Fruit fly (Drosophila melanogaster): ENCODE data around the gene c11.1.

The c11.1 gene

dm6 chrX:9232199-9232598 lies 50.7 kb downstream of the c11.1 start, which contains the start of gene CG12121 (continued):
- TF ChIP-seq Bteb2 (GFP tag; optimal IDR thresholded peaks at IDR 0.05) (no peak), Dref (GFP tag; IDR thresholded peaks at IDR 0.05) (peak; percentile 87), Mrtf (GFP tag; IDR thresholded peaks at IDR 0.05) (no peak), dmrt11E (tag; optimal IDR thresholded peaks at IDR 0.05) (no peak), so (GFP tag; IDR thresholded peaks at IDR 0.05) (no peak), pfk (GFP tag; optimal IDR thresholded peaks at IDR 0.05) (no peak), CG14965 (GFP tag; optimal IDR thresholded peaks at IDR 0.05; ENCODE audit: borderline replicate concordance) (no peak), CG6689 (GFP tag; IDR thresholded peaks at IDR 0.05) (no peak), CG13123 (GFP tag; optimal IDR thresholded peaks at IDR 0.05) (no peak), lola (GFP tag; optimal IDR thresholded peaks at IDR 0.05) (no peak), run (tag; optimal IDR thresholded peaks at IDR 0.05) (no peak), BtbVII (GFP tag; optimal IDR thresholded peaks at IDR 0.05) (no peak), CG3995 (GFP tag; optimal IDR thresholded peaks at IDR 0.05) (peak; percentile 20), ham (GFP tag; IDR thresholded peaks at IDR 0.05) (no peak), D (optimal IDR thresholded peaks at IDR 0.05) (no peak), D (GFP tag; optimal IDR thresholded peaks at IDR 0.05) (no peak), cg (GFP tag; optimal IDR thresholded peaks at IDR 0.05) (no peak), disco-r (GFP tag; optimal IDR thresholded peaks at IDR 0.05) (no peak), CG5245 (GFP tag; optimal IDR thresholded peaks at IDR 0.05) (no peak), Xrp1 (GFP tag; IDR thresholded peaks at IDR 0.05) (no peak), rib (GFP tag; IDR thresholded peaks at IDR 0.05) (no peak), eve (GFP tag; optimal IDR thresholded peaks at IDR 0.05) (no peak), Fer1 (GFP tag; optimal IDR thresholded peaks at IDR 0.05) (no peak), wek (GFP tag; optimal IDR thresholded peaks at IDR 0.05) (no peak), E2f2 (GFP tag; IDR thresholded peaks at IDR 0.05) (peak; percentile 89), al (GFP tag; IDR thresholded peaks at IDR 0.05) (no peak), cato (GFP tag; optimal IDR thresholded peaks at IDR 0.05; ENCODE audit: borderline replicate concordance) (no peak), wor (GFP tag; IDR thresholded peaks at IDR 0.05) (no peak), bbx (GFP tag; IDR thresholded peaks at IDR 0.05; ENCODE audit: partially characterized antibody) (peak; percentile 80), sens (GFP tag) (no peak), CG30403 (GFP tag; optimal IDR thresholded peaks at IDR 0.05) (no peak), Opbp (GFP tag; IDR thresholded peaks at IDR 0.05; ENCODE audit: partially characterized antibody) (peak; percentile 63; the same call in 2 of the 3 replicates), CG15073 (GFP tag; optimal IDR thresholded peaks at IDR 0.05) (no peak), dan (GFP tag; IDR thresholded peaks at IDR 0.05) (no peak), Kr (GFP tag; optimal IDR thresholded peaks at IDR 0.05) (no peak), CG32532 (GFP tag; IDR thresholded peaks at IDR 0.05) (no peak), Nf-YC (tag; optimal IDR thresholded peaks at IDR 0.05) (no peak), dati (GFP tag; IDR thresholded peaks at IDR 0.05) (no peak), Ets65A (GFP tag) (no peak), Bdp1 (GFP tag; optimal IDR thresholded peaks at IDR 0.05) (no peak), tin (GFP tag; optimal IDR thresholded peaks at IDR 0.05) (no peak), CG3065 (GFP tag; optimal IDR thresholded peaks at IDR 0.05) (no peak), maf-S (GFP tag; optimal IDR thresholded peaks at IDR 0.05) (no peak), gfzf (GFP tag; optimal IDR thresholded peaks at IDR 0.05) (peak; percentile 57), salm (tag; optimal IDR thresholded peaks at IDR 0.05) (no peak), ap (GFP tag; IDR thresholded peaks at IDR 0.05) (no peak), CG4360 (GFP tag; IDR thresholded peaks at IDR 0.05) (no peak), crol (GFP tag; IDR thresholded peaks at IDR 0.05) (no peak), CG10979 (tag; optimal IDR thresholded peaks at IDR 0.05) (no peak), CG14667 (GFP tag; IDR thresholded peaks at IDR 0.05) (no peak), CG1233 (GFP tag; optimal IDR thresholded peaks at IDR 0.05) (no peak), H2.0 (GFP tag; IDR thresholded peaks at IDR 0.05) (no peak), CG8924 (tag; optimal IDR thresholded peaks at IDR 0.05) (no peak)

Data from whole organism, embryonic.